Fruit fly (Drosophila melanogaster) whole organism, wandering third instar larva: ENCODE data around the gene ImpL2.

Experiments
- Abd-B ChIP-seq: fragments of >200 bp; optimal IDR thresholded peaks from 2 replicates; lab custom pipeline; 2017; ENCODE audit warnings: missing biosample characterization, missing genetic modification characterization
- CG32264 ChIP-seq: fragments of 200-800 bp; sonication (Bioruptor generic); optimal IDR thresholded peaks from 2 replicates; lab custom pipeline; 2016; ENCODE audit warnings: missing biosample characterization, missing genetic modification characterization
- CG9705 ChIP-seq: fragments of 200-800 bp; sonication (Bioruptor generic); optimal IDR thresholded peaks from 2 replicates; lab custom pipeline; 2018; ENCODE audit warnings: missing biosample characterization, mild to moderate bottlenecking, missing genetic modification characterization
- CrebA ChIP-seq: fragments of 200-800 bp; sonication (Bioruptor generic); optimal IDR thresholded peaks from 2 replicates; lab custom pipeline; 2016; ENCODE audit warnings: missing biosample characterization, mild to moderate bottlenecking, missing genetic modification characterization, borderline replicate concordance
- Dfd ChIP-seq: fragments of >200 bp; optimal IDR thresholded peaks from 2 replicates; lab custom pipeline; 2017; ENCODE audit warnings: missing biosample characterization, missing genetic modification characterization
- Dif ChIP-seq: fragments of 200-275, 200-300 bp; sonication (Bioruptor generic); optimal IDR thresholded peaks from 2 replicates; lab custom pipeline; 2018; ENCODE audit warnings: missing biosample characterization, missing genetic modification characterization; ENCODE audit not compliant: partially characterized antibody
- GATAd ChIP-seq: sonication (Bioruptor generic); optimal IDR thresholded peaks from 2 replicates; lab custom pipeline; 2016; ENCODE audit warnings: missing biosample characterization, missing genetic modification characterization
- HLH106 ChIP-seq: fragments of 200-800 bp; optimal IDR thresholded peaks from 3 replicates; lab custom pipeline; 2019; ENCODE audit warnings: missing biosample characterization, mild to moderate bottlenecking, missing genetic modification characterization, moderate library complexity
- Hnf4 ChIP-seq: fragments of 200-800 bp; sonication (Bioruptor generic); optimal IDR thresholded peaks from 2 replicates; lab custom pipeline; 2016; ENCODE audit warnings: missing biosample characterization, mild to moderate bottlenecking, missing genetic modification characterization
- Hr78 ChIP-seq: fragments of >200 bp; optimal IDR thresholded peaks from 2 replicates; lab custom pipeline; 2017; ENCODE audit warnings: missing biosample characterization, missing genetic modification characterization
- Hr83 ChIP-seq: fragments of 200-300 bp; sonication (Bioruptor generic); optimal IDR thresholded peaks from 2 replicates; lab custom pipeline; 2016; ENCODE audit warnings: missing biosample characterization, mild to moderate bottlenecking, missing genetic modification characterization, moderate library complexity; ENCODE audit not compliant: poor library complexity, severe bottlenecking
- Jra ChIP-seq: sonication (Bioruptor generic); optimal IDR thresholded peaks from 2 replicates; lab custom pipeline; 2016; ENCODE audit warnings: missing biosample characterization, missing genetic modification characterization
- Mio ChIP-seq: sonication (Bioruptor generic); optimal IDR thresholded peaks from 2 replicates; lab custom pipeline; 2016; ENCODE audit warnings: missing biosample characterization, missing genetic modification characterization
- Myc ChIP-seq: fragments of >200 bp; optimal IDR thresholded peaks from 2 replicates; lab custom pipeline; 2017
- N ChIP-seq: fragments of >200 bp; optimal IDR thresholded peaks from 2 replicates; lab custom pipeline; 2018; ENCODE audit warnings: missing biosample characterization, missing external identifiers, missing genetic modification characterization
- OdsH ChIP-seq: fragments of 200-800 bp; sonication (Bioruptor generic); optimal IDR thresholded peaks from 2 replicates; lab custom pipeline; 2016; ENCODE audit warnings: missing biosample characterization, mild to moderate bottlenecking, missing genetic modification characterization
- Rel ChIP-seq, 2 experiments: fragments of 200-800 bp; sonication (Bioruptor generic) in 1 of 2; optimal IDR thresholded peaks; 2 replicates in 1 of 2; 3 replicates in 1 of 2; lab custom pipeline; 2016 to 2019; ENCODE audit warnings: mild to moderate bottlenecking in 2 of 2, missing biosample characterization in 2 of 2, missing genetic modification characterization in 2 of 2, moderate library complexity in 1 of 2
- Sp1 ChIP-seq: fragments of 200-800 bp; sonication (Bioruptor generic); optimal IDR thresholded peaks from 3 replicates; lab custom pipeline; 2019; ENCODE audit warnings: missing biosample characterization, mild to moderate bottlenecking, missing genetic modification characterization, moderate library complexity
- br ChIP-seq: fragments of 200-800 bp; sonication (Bioruptor generic); optimal IDR thresholded peaks from 2 replicates; lab custom pipeline; 2016; ENCODE audit warnings: missing biosample characterization, missing genetic modification characterization
- brk ChIP-seq: fragments of 200-800 bp; sonication (Bioruptor generic); optimal IDR thresholded peaks from 2 replicates; lab custom pipeline; 2016; ENCODE audit warnings: missing biosample characterization, mild to moderate bottlenecking, missing genetic modification characterization
- dmrt93B ChIP-seq: fragments of 200-800 bp; sonication (Bioruptor generic); optimal IDR thresholded peaks from 2 replicates; lab custom pipeline; 2018; ENCODE audit warnings: missing biosample characterization, mild to moderate bottlenecking, missing genetic modification characterization
- dsf ChIP-seq: sonication (Bioruptor generic); optimal IDR thresholded peaks from 2 replicates; lab custom pipeline; 2016; ENCODE audit warnings: missing biosample characterization, missing genetic modification characterization, borderline replicate concordance
- ey ChIP-seq: fragments of 200-800 bp; sonication (Bioruptor generic); optimal IDR thresholded peaks from 2 replicates; lab custom pipeline; 2016; ENCODE audit warnings: missing biosample characterization, missing genetic modification characterization
- foxo ChIP-seq, 2 experiments: fragments of 200-800 bp; sonication (Bioruptor generic); optimal IDR thresholded peaks; 2 replicates in 1 of 2; 3 replicates in 1 of 2; lab custom pipeline; 2016 to 2017; ENCODE audit warnings: missing biosample characterization in 2 of 2, missing genetic modification characterization in 2 of 2
- fru ChIP-seq: fragments of 200-800 bp; sonication (Bioruptor generic); optimal IDR thresholded peaks from 3 replicates; lab custom pipeline; 2016; ENCODE audit warnings: missing biosample characterization, mild to moderate bottlenecking, missing genetic modification characterization
- h ChIP-seq: fragments of 200-800 bp; sonication (Bioruptor generic); optimal IDR thresholded peaks from 3 replicates; lab custom pipeline; 2016; ENCODE audit warnings: missing biosample characterization, mild to moderate bottlenecking, missing genetic modification characterization
- lola ChIP-seq: fragments of >200 bp; optimal IDR thresholded peaks from 2 replicates; lab custom pipeline; 2017; ENCODE audit warnings: missing biosample characterization, missing genetic modification characterization
- pan ChIP-seq: fragments of >200 bp; optimal IDR thresholded peaks from 2 replicates; lab custom pipeline; 2017
- psq ChIP-seq: fragments of 200-800 bp; sonication (Bioruptor generic); optimal IDR thresholded peaks from 3 replicates; lab custom pipeline; 2017; ENCODE audit warnings: missing biosample characterization, mild to moderate bottlenecking, missing genetic modification characterization, moderate library complexity
- rgr ChIP-seq: fragments of 200-800 bp; sonication (Bioruptor generic); optimal IDR thresholded peaks from 3 replicates; lab custom pipeline; 2016; ENCODE audit warnings: missing biosample characterization, mild to moderate bottlenecking, missing genetic modification characterization
- sage ChIP-seq: fragments of 200-800 bp; sonication (Bioruptor generic); optimal IDR thresholded peaks from 2 replicates; lab custom pipeline; 2016; ENCODE audit warnings: missing biosample characterization, mild to moderate bottlenecking, missing genetic modification characterization
- sv ChIP-seq: fragments of 200-800 bp; sonication (Bioruptor generic); optimal IDR thresholded peaks from 3 replicates; lab custom pipeline; 2016; ENCODE audit warnings: missing biosample characterization, missing genetic modification characterization
- tai ChIP-seq: sonication (Bioruptor generic); optimal IDR thresholded peaks from 2 replicates; lab custom pipeline; 2016; ENCODE audit warnings: missing biosample characterization, missing genetic modification characterization
- usp ChIP-seq: fragments of >200 bp; optimal IDR thresholded peaks from 2 replicates; lab custom pipeline; 2017; ENCODE audit warnings: missing biosample characterization, missing genetic modification characterization
- woc ChIP-seq: sonication (Bioruptor generic); optimal IDR thresholded peaks from 2 replicates; lab custom pipeline; 2016; ENCODE audit warnings: missing biosample characterization, mild to moderate bottlenecking, missing genetic modification characterization

The ImpL2 gene

dm6 chr3L:4232227-4232626 is 3.7 kb downstream of the ImpL2 start:
- no peak for TF ChIP-seq lola (GFP tag; lab: Kevin White, UChicago)
- TF ChIP-seq Jra: peak; percentile 14

- TF ChIP-seq Rel (GFP tag; optimal IDR thresholded peaks at IDR 0.05; lab: Kevin White, UChicago): no peak
- TF ChIP-seq Rel (tag; optimal IDR thresholded peaks at IDR 0.05; lab: Kevin White, UChicago): peak; percentile 68
- TF ChIP-seq pan (lab: Kevin White, UChicago): no peak
Observed at dm6 chr3L:4231401-4232014, 4.4 kb downstream of the ImpL2 start.

- TF ChIP-seq br (GFP tag; lab: Kevin White, UChicago): peak; percentile 62
- TF ChIP-seq sv (GFP tag; lab: Kevin White, UChicago): peak; percentile 86
- TF ChIP-seq HLH106: peak; percentile 40
- peak; percentile 8 for TF ChIP-seq CG32264 (GFP tag; lab: Kevin White, UChicago)
- TF ChIP-seq OdsH (GFP tag; lab: Kevin White, UChicago): peak; percentile 41
- peak; percentile 49 for TF ChIP-seq Hnf4 (GFP tag; lab: Kevin White, UChicago)
- TF ChIP-seq Sp1: peak; percentile 43
- peak in 1 of 2 experiments; percentile 60 for TF ChIP-seq foxo (GFP tag; optimal IDR thresholded peaks at IDR 0.05; lab: Kevin White, UChicago)
- TF ChIP-seq dsf (GFP tag; lab: Kevin White, UChicago): no peak
- TF ChIP-seq lola (GFP tag; lab: Kevin White, UChicago): no peak
- peak; percentile 69 for TF ChIP-seq ey (GFP tag; lab: Kevin White, UChicago)
- TF ChIP-seq h: peak; percentile 76
- peak; percentile 71 for TF ChIP-seq fru (GFP tag; lab: Kevin White, UChicago)
- no peak for TF ChIP-seq Dif (GFP tag; lab: Kevin White, UChicago)
- peak; percentile 45 for TF ChIP-seq psq (GFP tag; lab: Kevin White, UChicago)
- TF ChIP-seq Hr83 (GFP tag; lab: Kevin White, UChicago): no peak
- TF ChIP-seq rgr (GFP tag; lab: Kevin White, UChicago): peak; percentile 58
- peak; percentile 10 for TF ChIP-seq woc (GFP tag; lab: Kevin White, UChicago)
- no peak for TF ChIP-seq Myc (lab: Kevin White, UChicago)
- TF ChIP-seq, all 38 proteins: peak for 14
Observed at dm6 chr3L:4230357-4230901, 5.5 kb downstream of the ImpL2 start.

dm6 chr3L:4229365-4229967 is 6.5 kb downstream of the ImpL2 start:
- no peak for TF ChIP-seq foxo (GFP tag; optimal IDR thresholded peaks at IDR 0.05; lab: Kevin White, UChicago)
- TF ChIP-seq usp (GFP tag; lab: Kevin White, UChicago): no peak

dm6 chr3L:4228187-4228836 is 7.6 kb downstream of the ImpL2 start:
- TF ChIP-seq Dif (GFP tag; lab: Kevin White, UChicago): no peak
- TF ChIP-seq CG32264 (GFP tag; lab: Kevin White, UChicago): peak; percentile 90
- no peak for TF ChIP-seq usp (GFP tag; lab: Kevin White, UChicago)
- TF ChIP-seq foxo (GFP tag; optimal IDR thresholded peaks at IDR 0.05; lab: Kevin White, UChicago): peak; percentile 29 to 95
- TF ChIP-seq N: no peak
- peak; percentile 95 for TF ChIP-seq CG9705 (GFP tag; lab: Kevin White, UChicago)
- TF ChIP-seq sage (GFP tag; lab: Kevin White, UChicago): peak; percentile 88
- TF ChIP-seq brk: peak; percentile 84
- peak; percentile 90 for TF ChIP-seq woc (GFP tag; lab: Kevin White, UChicago)
- no peak for TF ChIP-seq Dfd (GFP tag; lab: Kevin White, UChicago)
- peak; percentile 77 for TF ChIP-seq tai (GFP tag; lab: Kevin White, UChicago)
- peak; percentile 89 for TF ChIP-seq dmrt93B (GFP tag; lab: Kevin White, UChicago)
- peak; percentile 96 for TF ChIP-seq h
- peak; percentile 50 for TF ChIP-seq Rel (GFP tag; optimal IDR thresholded peaks at IDR 0.05; lab: Kevin White, UChicago)
- peak; percentile 82 for TF ChIP-seq Rel (tag; optimal IDR thresholded peaks at IDR 0.05; lab: Kevin White, UChicago)
- TF ChIP-seq br (GFP tag; lab: Kevin White, UChicago): peak; percentile 97
- TF ChIP-seq ey (GFP tag; lab: Kevin White, UChicago): peak; percentile 94
- TF ChIP-seq lola (GFP tag; lab: Kevin White, UChicago): no peak
- peak; percentile 87 for TF ChIP-seq psq (GFP tag; lab: Kevin White, UChicago)
- TF ChIP-seq Hr83 (GFP tag; lab: Kevin White, UChicago): peak; percentile 68
- peak; percentile 91 for TF ChIP-seq OdsH (GFP tag; lab: Kevin White, UChicago)
- TF ChIP-seq Jra: peak; percentile 94
- no peak for TF ChIP-seq Hr78 (GFP tag; lab: Kevin White, UChicago)
- peak; percentile 94 for TF ChIP-seq Sp1
- peak; percentile 92 for TF ChIP-seq rgr (GFP tag; lab: Kevin White, UChicago)
- TF ChIP-seq dsf (GFP tag; lab: Kevin White, UChicago): peak; percentile 81
- TF ChIP-seq Hnf4 (GFP tag; lab: Kevin White, UChicago): peak; percentile 94
- TF ChIP-seq Abd-B: no peak
- TF ChIP-seq Mio (GFP tag; lab: Kevin White, UChicago): peak; percentile 49
- TF ChIP-seq GATAd (GFP tag; lab: Kevin White, UChicago): peak; percentile 21
- no peak for TF ChIP-seq CrebA (GFP tag; lab: Kevin White, UChicago)
- peak; percentile 97 for TF ChIP-seq fru (GFP tag; lab: Kevin White, UChicago)
- TF ChIP-seq sv (GFP tag; lab: Kevin White, UChicago): peak; percentile 84
